Worm (Caenorhabditis elegans) whole organism, young adult: ENCODE results near the gene mrpl-10.

ENCODE experiments used
- F33H1.4 ChIP-seq: fragments of 200-800 bp; sonication (Bioruptor generic); IDR thresholded peaks from 2 replicates; pipeline ENCODE4 v1.3.6; 2022; ENCODE audit warnings: missing genetic modification reagents, missing genetic modification characterization, missing compliant biosample characterization
- ama-1 ChIP-seq, 3 experiments: fragments of 150-350 bp in 1 of 3; sonication (generic microtip) in 2 of 3; optimal IDR thresholded peaks; 2 replicates each; lab custom pipeline; 2014 to 2018; ENCODE audit warnings: missing biosample characterization in 2 of 3, missing genetic modification characterization in 2 of 3, missing genetic modification reagents in 2 of 3
- dpl-1 ChIP-seq: fragments of 150-350 bp; optimal IDR thresholded peaks from 2 replicates; lab custom pipeline; 2014; ENCODE audit warnings: missing biosample characterization, missing genetic modification reagents, missing genetic modification characterization
- hsf-1 ChIP-seq: fragments of 200-800 bp; sonication (Bioruptor generic); IDR thresholded peaks from 2 replicates; pipeline ENCODE4 v1.3.6; 2022; ENCODE audit warnings: missing genetic modification reagents, missing genetic modification characterization, missing compliant biosample characterization
- madf-10 ChIP-seq: sonication (generic microtip); optimal IDR thresholded peaks from 2 replicates; lab custom pipeline; 2016; ENCODE audit warnings: mild to moderate bottlenecking, missing genetic modification characterization, missing compliant biosample characterization
- nfya-1 ChIP-seq: sonication (generic microtip); optimal IDR thresholded peaks from 2 replicates; lab custom pipeline; 2017; ENCODE audit warnings: antibody characterized with exemption, missing compliant biosample characterization, missing genetic modification characterization, borderline replicate concordance; ENCODE audit not compliant: insufficient read depth
- nhr-90 ChIP-seq: sonication (generic microtip); optimal IDR thresholded peaks from 2 replicates; lab custom pipeline; 2016; ENCODE audit warnings: missing genotype, mild to moderate bottlenecking, missing genetic modification characterization, missing compliant biosample characterization
- pha-4 ChIP-seq: fragments of 150-350 bp; sonication (generic microtip); optimal IDR thresholded peaks from 2 replicates; lab custom pipeline; 2014; ENCODE audit warnings: missing biosample characterization, missing genetic modification reagents, missing genetic modification characterization
- sea-2 ChIP-seq: fragments of 200-800 bp; sonication (Bioruptor generic); IDR thresholded peaks from 2 replicates; pipeline ENCODE4 v1.3.6; 2022; ENCODE audit warnings: missing genetic modification characterization, missing compliant biosample characterization
- unc-62 ChIP-seq: fragments of 150-350 bp; optimal IDR thresholded peaks from 2 replicates; lab custom pipeline; 2014; ENCODE audit warnings: missing biosample characterization, missing genetic modification reagents, missing genetic modification characterization
- ztf-18 ChIP-seq: sonication (generic microtip); optimal IDR thresholded peaks from 2 replicates; lab custom pipeline; 2016; ENCODE audit warnings: missing genotype, mild to moderate bottlenecking, missing genetic modification characterization, missing compliant biosample characterization

ce11 chrII:8256013-8256412 is 22.3 kb downstream of the mrpl-10 start, which contains the start of gene F35C11.7:
- TF ChIP-seq nfya-1 (no peak), pha-4 (no peak), unc-62 (no peak), F33H1.4 (no peak), madf-10 (tag; lab: Kevin White, UChicago) (no peak), sea-2 (GFP tag; lab: Robert Waterston, UW) (no peak), hsf-1 (GFP tag; lab: Robert Waterston, UW) (no peak), dpl-1 (GFP tag; lab: Kevin White, UChicago) (no peak), nhr-90 (tag; lab: Kevin White, UChicago) (no peak), ztf-18 (tag; lab: Kevin White, UChicago) (no peak), ama-1 (optimal IDR thresholded peaks at IDR 0.05; lab: Kevin White, UChicago) (no peak), ama-1 (GFP tag; optimal IDR thresholded peaks at IDR 0.05; lab: Kevin White, UChicago) (no peak)
